Comparison of ENCODE assay signal across 4 fruit fly cellular contexts in the genomic region with DNA sequence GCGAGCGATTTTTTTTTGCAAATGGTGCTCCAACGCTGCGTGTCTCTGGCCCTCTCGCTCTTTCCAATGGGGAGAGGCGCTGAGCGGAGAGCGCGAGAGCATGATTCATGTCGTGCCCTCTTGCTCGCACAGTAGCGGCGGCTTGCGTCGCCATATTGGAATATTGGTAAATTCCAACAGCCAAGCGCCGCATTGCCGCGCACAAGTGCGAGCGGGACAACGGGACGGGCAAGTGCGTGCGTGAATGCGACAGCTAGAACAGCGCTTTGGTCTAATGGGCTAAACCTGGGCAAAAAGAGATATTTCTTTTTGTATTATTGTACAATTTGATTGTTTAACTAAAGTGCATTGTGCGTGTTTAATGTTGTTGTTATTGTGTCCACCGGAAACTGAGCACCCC.
TF ChIP-seq lines count a peak whose summit lies in the region.

No protein-coding gene starts in this region.

TF ChIP-seq in whole organism, adult, 20 proteins besides CTCF, POLR2A, EP300 and RAD21 (continued from another document):
- TF ChIP-seq CG14711 (tag; optimal IDR thresholded peaks at IDR 0.05; lab: Kevin White, UChicago): no peak
- peak; percentile 19 for TF ChIP-seq CG7045 (GFP tag; optimal IDR thresholded peaks at IDR 0.05; lab: Kevin White, UChicago)
- TF ChIP-seq cnc (optimal IDR thresholded peaks at IDR 0.05; lab: Kevin White, UChicago): no peak

TF ChIP-seq in whole organism, embryonic, 481 proteins besides CTCF, POLR2A, EP300 and RAD21 (continued from another document and continues in another):
- TF ChIP-seq CG32532 (GFP tag; IDR thresholded peaks at IDR 0.05; lab: Robert Waterston, UW) (peak; percentile 42; the same call in 1 of the 2 replicates), slbo (GFP tag; IDR thresholded peaks at IDR 0.05; lab: Robert Waterston, UW) (peak; percentile 50), CG10543 (GFP tag; optimal IDR thresholded peaks at IDR 0.05; lab: Kevin White, UChicago) (peak; percentile 65), grn (GFP tag; optimal IDR thresholded peaks at IDR 0.05; lab: Kevin White, UChicago) (peak; percentile 29), Neu2 (GFP tag; optimal IDR thresholded peaks at IDR 0.05; lab: Kevin White, UChicago; ENCODE audit: borderline replicate concordance) (peak; percentile 65), CG17829 (tag; optimal IDR thresholded peaks at IDR 0.05; lab: Kevin White, UChicago) (peak; percentile 59), en (GFP tag; optimal IDR thresholded peaks at IDR 0.05; lab: Kevin White, UChicago) (no peak), CG1529 (GFP tag; optimal IDR thresholded peaks at IDR 0.05; lab: Kevin White, UChicago) (no peak), BEAF-32 (GFP tag; optimal IDR thresholded peaks at IDR 0.05; lab: Kevin White, UChicago) (no peak), CG10321 (GFP tag; IDR thresholded peaks at IDR 0.05; lab: Robert Waterston, UW) (peak; percentile 100), bcd (GFP tag; optimal IDR thresholded peaks at IDR 0.05; lab: Kevin White, UChicago) (peak; percentile 33), zen (tag; optimal IDR thresholded peaks at IDR 0.05; lab: Kevin White, UChicago) (peak; percentile 56), amos (GFP tag; IDR thresholded peaks at IDR 0.05; lab: Robert Waterston, UW; ENCODE audit: partially characterized antibody) (peak; percentile 57), CG12769 (tag; optimal IDR thresholded peaks at IDR 0.05; lab: Kevin White, UChicago) (peak; percentile 32), Camta (GFP tag; optimal IDR thresholded peaks at IDR 0.05; lab: Kevin White, UChicago) (peak; percentile 7), Rx (GFP tag; IDR thresholded peaks at IDR 0.05; lab: Robert Waterston, UW) (no peak), Dbx (GFP tag; IDR thresholded peaks at IDR 0.05; lab: Robert Waterston, UW) (peak; percentile 27; the same call in 1 of the 3 replicates), pros (GFP tag; optimal IDR thresholded peaks at IDR 0.05; lab: Kevin White, UChicago) (peak; percentile 9), ttk (GFP tag; IDR thresholded peaks at IDR 0.05; lab: Robert Waterston, UW) (0 out of 2 replicates have a peak, but pooled peaks have one; percentile 6), CG8478 (optimal IDR thresholded peaks at IDR 0.05; lab: Kevin White, UChicago) (peak; percentile 99), Med (GFP tag; lab: Kevin White, UChicago) (peak; percentile 92), rib (GFP tag; IDR thresholded peaks at IDR 0.05; lab: Robert Waterston, UW) (peak; percentile 93), Hr3 (GFP tag; optimal IDR thresholded peaks at IDR 0.05; lab: Kevin White, UChicago) (no peak), cwo (GFP tag; optimal IDR thresholded peaks at IDR 0.05; lab: Kevin White, UChicago) (peak; percentile 19), ci (GFP tag; IDR thresholded peaks at IDR 0.05; lab: Robert Waterston, UW) (peak; percentile 75), Rfx (GFP tag; IDR thresholded peaks at IDR 0.05; lab: Robert Waterston, UW) (peak; percentile 43; the same call in 1 of the 2 replicates), zf30C (GFP tag; optimal IDR thresholded peaks at IDR 0.05; lab: Kevin White, UChicago) (peak; percentile 49), tna (GFP tag; IDR thresholded peaks at IDR 0.05; lab: Robert Waterston, UW; ENCODE audit: partially characterized antibody) (peak; percentile 55; the same call in 1 of the 2 replicates), sqz (GFP tag; optimal IDR thresholded peaks at IDR 0.05; lab: Kevin White, UChicago) (peak; percentile 98), HLHmδ (GFP tag; optimal IDR thresholded peaks at IDR 0.05; lab: Kevin White, UChicago) (peak; percentile 52), hkb (optimal IDR thresholded peaks at IDR 0.05; lab: Kevin White, UChicago) (no peak), hkb (GFP tag; IDR thresholded peaks at IDR 0.05; lab: Robert Waterston, UW) (no peak), CG8388 (GFP tag; optimal IDR thresholded peaks at IDR 0.05; lab: Kevin White, UChicago) (no peak), Abd-B (GFP tag; optimal IDR thresholded peaks at IDR 0.05; lab: Kevin White, UChicago) (peak; percentile 5), CG9876 (GFP tag; optimal IDR thresholded peaks at IDR 0.05; lab: Kevin White, UChicago) (no peak), CG18262 (tag; optimal IDR thresholded peaks at IDR 0.05; lab: Kevin White, UChicago) (peak; percentile 8), CG6272 (GFP tag; IDR thresholded peaks at IDR 0.05; lab: Robert Waterston, UW) (peak; percentile 41; the same call in 1 of the 2 replicates), pnt (GFP tag; optimal IDR thresholded peaks at IDR 0.05; lab: Kevin White, UChicago) (no peak), CG2678 (tag; optimal IDR thresholded peaks at IDR 0.05; lab: Kevin White, UChicago) (peak; percentile 14), CG2712 (tag; optimal IDR thresholded peaks at IDR 0.05; lab: Kevin White, UChicago) (peak; percentile 36)

TF ChIP-seq in whole organism, prepupa, 60 proteins besides CTCF, POLR2A, EP300 and RAD21 (continued from another document):
- TF ChIP-seq CG16779 (tag; optimal IDR thresholded peaks at IDR 0.05; lab: Kevin White, UChicago) (peak; percentile 25), vri (GFP tag; optimal IDR thresholded peaks at IDR 0.05; lab: Kevin White, UChicago) (peak; percentile 83), CG3032 (tag; optimal IDR thresholded peaks at IDR 0.05; lab: Kevin White, UChicago) (peak; percentile 41), CG10669 (GFP tag; optimal IDR thresholded peaks at IDR 0.05; lab: Kevin White, UChicago) (no peak), Ets96B (tag; optimal IDR thresholded peaks at IDR 0.05; lab: Kevin White, UChicago) (peak; percentile 8), dsx (GFP tag; optimal IDR thresholded peaks at IDR 0.05; lab: Kevin White, UChicago; ENCODE audit: poor library complexity, severe bottlenecking) (peak; percentile 25), CG34406 (GFP tag; optimal IDR thresholded peaks at IDR 0.05; lab: Kevin White, UChicago) (peak; percentile 32), Sox15 (GFP tag; optimal IDR thresholded peaks at IDR 0.05; lab: Kevin White, UChicago) (no peak), Gug (GFP tag; IDR thresholded peaks at IDR 0.05; lab: Robert Waterston, UW) (peak; percentile 30; the same call in 1 of the 2 replicates), cyc (GFP tag; optimal IDR thresholded peaks at IDR 0.05; lab: Kevin White, UChicago) (no peak), Sox14 (GFP tag; optimal IDR thresholded peaks at IDR 0.05; lab: Kevin White, UChicago) (peak; percentile 53), Lpt (GFP tag; optimal IDR thresholded peaks at IDR 0.05; lab: Kevin White, UChicago) (peak; percentile 31), CG6163 (GFP tag; IDR thresholded peaks at IDR 0.05; lab: Robert Waterston, UW) (peak; percentile 76), fkh (GFP tag; optimal IDR thresholded peaks at IDR 0.05; lab: Kevin White, UChicago) (peak; percentile 88), CG7368 (GFP tag; optimal IDR thresholded peaks at IDR 0.05; lab: Kevin White, UChicago) (no peak), eg (GFP tag; IDR thresholded peaks at IDR 0.05; lab: Robert Waterston, UW) (peak; percentile 66), CG6808 (GFP tag; optimal IDR thresholded peaks at IDR 0.05; lab: Kevin White, UChicago) (peak; percentile 41), pdm3 (GFP tag; optimal IDR thresholded peaks at IDR 0.05; lab: Kevin White, UChicago) (no peak), Met (GFP tag; optimal IDR thresholded peaks at IDR 0.05; lab: Kevin White, UChicago) (peak; percentile 28), Hr38 (GFP tag; optimal IDR thresholded peaks at IDR 0.05; lab: Kevin White, UChicago) (no peak)

TF ChIP-seq in whole organism, pupa, 21 proteins besides CTCF, POLR2A, EP300 and RAD21 (continued from another document):
- TF ChIP-seq CG32121 (GFP tag; IDR thresholded peaks at IDR 0.05; lab: Robert Waterston, UW): peak; percentile 60
